Worm (Caenorhabditis elegans) whole organism, late embryonic: ENCODE measurements around the gene C04E12.5.
"Not testable (repeated sequence)": the region's sequence is repeated elsewhere in the genome, so short reads cannot be mapped to it uniquely, and the experiment has no call there.

Experiments used
- ceh-30 ChIP-seq: fragments of 150-350 bp; optimal IDR thresholded peaks from 2 replicates; lab custom pipeline; 2014; ENCODE audit warnings: missing biosample characterization, missing genetic modification characterization
- lin-11 ChIP-seq: fragments of 200-800 bp; sonication (Bioruptor generic); optimal IDR thresholded peaks from 2 replicates; lab custom pipeline; 2018; ENCODE audit warnings: mild to moderate bottlenecking, missing genetic modification characterization, missing compliant biosample characterization
- mec-3 ChIP-seq: sonication (generic microtip); optimal IDR thresholded peaks from 2 replicates; lab custom pipeline; 2016; ENCODE audit warnings: borderline replicate concordance, missing genetic modification characterization, missing compliant biosample characterization
- pag-3 ChIP-seq: sonication (generic microtip); optimal IDR thresholded peaks from 2 replicates; lab custom pipeline; 2016; ENCODE audit warnings: missing compliant biosample characterization, missing genetic modification characterization, borderline replicate concordance
- pha-4 ChIP-seq: fragments of 150-350 bp; optimal IDR thresholded peaks from 2 replicates; lab custom pipeline; 2018; ENCODE audit warnings: missing biosample characterization, missing genetic modification reagents, missing genetic modification characterization

DNA sequence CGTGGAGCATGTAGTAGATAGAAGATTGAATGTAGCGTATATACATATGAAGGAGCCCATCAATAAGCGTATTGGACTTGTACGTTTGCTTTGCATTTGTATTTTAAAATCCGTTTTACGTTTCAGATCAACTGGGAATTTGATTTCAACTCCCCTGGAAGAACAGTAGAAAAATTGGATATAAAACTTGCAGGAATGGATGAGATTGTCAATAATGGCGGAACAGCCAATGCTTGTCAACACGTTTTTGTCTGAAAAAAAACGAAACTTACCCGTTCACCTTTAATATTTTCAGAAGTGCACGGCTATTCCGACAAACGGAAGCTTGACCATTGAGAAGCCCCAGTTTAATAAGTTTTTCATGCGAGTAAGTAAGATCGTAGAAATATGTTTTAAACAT lies 9.4 kb downstream of the C04E12.5 start, which contains the start of gene C04E12.2:
- TF ChIP-seq pha-4 (tag; lab: Kevin White, UChicago); mec-3 (tag; lab: Kevin White, UChicago); lin-11 (tag; lab: Kevin White, UChicago); ceh-30; pag-3 (tag; lab: Kevin White, UChicago): not testable (repeated sequence)
